Fruit fly (Drosophila melanogaster) whole organism, embryonic: ENCODE results near the gene Coq7.

ENCODE experiments used
- Ada2b ChIP-seq: fragments of 200-800 bp; sonication (Bioruptor generic); IDR thresholded peaks from 2 replicates; pipeline ENCODE4 v1.3.6; 2022; ENCODE audit warnings: missing biosample characterization, missing genetic modification characterization
- Atf3 ChIP-seq: fragments of 200-800 bp; sonication (Bioruptor generic); optimal IDR thresholded peaks from 3 replicates; lab custom pipeline; 2016; ENCODE audit warnings: missing biosample characterization, missing genetic modification characterization
- BEAF-32 ChIP-seq: fragments of 200-800 bp; sonication (Bioruptor generic); optimal IDR thresholded peaks from 3 replicates; lab custom pipeline; 2017; ENCODE audit warnings: missing biosample characterization, missing genetic modification characterization, mild to moderate bottlenecking, moderate library complexity, missing genetic modification reagents
- CG10274 ChIP-seq: fragments of 200-800 bp; sonication (Bioruptor generic); optimal IDR thresholded peaks from 3 replicates; lab custom pipeline; 2017; ENCODE audit warnings: missing biosample characterization, mild to moderate bottlenecking, missing genetic modification characterization
- CG10959 ChIP-seq: fragments of 200-800 bp; sonication (Bioruptor generic); IDR thresholded peaks from 2 replicates; pipeline ENCODE4 v1.3.6; 2022; ENCODE audit warnings: missing biosample characterization, missing genetic modification characterization
- CG13424 ChIP-seq: fragments of 200-800 bp; sonication (Bioruptor generic); optimal IDR thresholded peaks from 2 replicates; lab custom pipeline; 2019; ENCODE audit warnings: missing biosample characterization, mild to moderate bottlenecking, missing genetic modification characterization, moderate library complexity
- CG15073 ChIP-seq: fragments of 200-800 bp; sonication (Bioruptor generic); optimal IDR thresholded peaks from 2 replicates; lab custom pipeline; 2016; ENCODE audit warnings: missing biosample characterization, missing genetic modification characterization
- CG16863 ChIP-seq: fragments of 200-800 bp; sonication (Bioruptor generic); optimal IDR thresholded peaks from 3 replicates; lab custom pipeline; 2016; ENCODE audit warnings: missing biosample characterization, missing genetic modification characterization
- CG2116 ChIP-seq: fragments of 200-800 bp; sonication (Bioruptor generic); optimal IDR thresholded peaks from 3 replicates; lab custom pipeline; 2018; ENCODE audit warnings: missing biosample characterization, mild to moderate bottlenecking, missing genetic modification characterization
- CG31388 ChIP-seq: fragments of 200-800 bp; sonication (Bioruptor generic); optimal IDR thresholded peaks from 2 replicates; lab custom pipeline; 2016; ENCODE audit warnings: missing biosample characterization, missing genetic modification characterization
- CG3163 ChIP-seq: fragments of 200-800 bp; sonication (Bioruptor generic); optimal IDR thresholded peaks from 3 replicates; lab custom pipeline; 2016; ENCODE audit warnings: missing biosample characterization, missing genetic modification characterization
- CG3995 ChIP-seq: fragments of 200-800 bp; sonication (Bioruptor generic); optimal IDR thresholded peaks from 3 replicates; lab custom pipeline; 2016; ENCODE audit warnings: missing biosample characterization, missing genetic modification characterization
- CG5180 ChIP-seq: fragments of 200-800 bp; sonication (Bioruptor generic); optimal IDR thresholded peaks from 3 replicates; lab custom pipeline; 2017; ENCODE audit warnings: missing biosample characterization, missing genetic modification characterization, mild to moderate bottlenecking, moderate library complexity, missing genetic modification reagents
- CG5953 ChIP-seq: fragments of 200-800 bp; sonication (Bioruptor generic); IDR thresholded peaks from 2 replicates; pipeline ENCODE4 v1.3.6; 2022; ENCODE audit warnings: missing biosample characterization, missing genetic modification characterization
- CG6689 ChIP-seq: fragments of 200-800 bp; sonication (Bioruptor generic); IDR thresholded peaks from 2 replicates; pipeline ENCODE4 v1.3.6; 2022; ENCODE audit warnings: missing biosample characterization, missing genetic modification characterization
- CG7357 ChIP-seq: fragments of 200-800 bp; sonication (Bioruptor generic); IDR thresholded peaks from 3 replicates; pipeline ENCODE4 v1.3.6; 2022; ENCODE audit warnings: missing biosample characterization, missing genetic modification characterization
- CG7928 ChIP-seq: fragments of 200-800 bp; sonication (Bioruptor generic); optimal IDR thresholded peaks from 2 replicates; lab custom pipeline; 2017; ENCODE audit warnings: missing biosample characterization, mild to moderate bottlenecking, missing genetic modification characterization
- CG7987 ChIP-seq: fragments of 200-800 bp; sonication (Bioruptor generic); optimal IDR thresholded peaks from 2 replicates; lab custom pipeline; 2018; ENCODE audit warnings: missing biosample characterization, mild to moderate bottlenecking, missing genetic modification characterization, moderate library complexity
- CG8089 ChIP-seq: fragments of 200-800 bp; sonication (Bioruptor generic); optimal IDR thresholded peaks from 3 replicates; lab custom pipeline; 2016; ENCODE audit warnings: missing biosample characterization, missing genetic modification characterization
- CG8478 ChIP-seq: fragments of >200 bp; optimal IDR thresholded peaks from 2 replicates; lab custom pipeline; 2018
- CG9727 ChIP-seq: fragments of 200-800 bp; sonication (Bioruptor generic); optimal IDR thresholded peaks from 3 replicates; lab custom pipeline; 2017; ENCODE audit warnings: missing biosample characterization, mild to moderate bottlenecking, missing genetic modification characterization
- Camta ChIP-seq: fragments of 200-800 bp; sonication (Bioruptor generic); optimal IDR thresholded peaks from 2 replicates; lab custom pipeline; 2016; ENCODE audit warnings: missing biosample characterization, missing genetic modification characterization
- CkIIα-i1 ChIP-seq: fragments of 200-800 bp; sonication (Bioruptor generic); IDR thresholded peaks from 2 replicates; pipeline ENCODE4 v1.3.6; 2022; ENCODE audit warnings: missing biosample characterization, missing genetic modification characterization
- ERR ChIP-seq: fragments of 200-800 bp; sonication (Bioruptor generic); optimal IDR thresholded peaks from 2 replicates; lab custom pipeline; 2016; ENCODE audit warnings: missing biosample characterization, missing genetic modification characterization
- HLH4C ChIP-seq: fragments of 200-800 bp; sonication (Bioruptor generic); IDR thresholded peaks from 3 replicates; pipeline ENCODE4 v1.3.6; 2022; ENCODE audit warnings: missing biosample characterization, missing genetic modification characterization; ENCODE audit not compliant: partially characterized antibody
- Lhr ChIP-seq: fragments of 200-800 bp; sonication (Bioruptor generic); optimal IDR thresholded peaks from 3 replicates; lab custom pipeline; 2017; ENCODE audit warnings: mild to moderate bottlenecking, missing biosample characterization, missing genetic modification reagents, missing genetic modification characterization
- Mes4 ChIP-seq: fragments of 200-800 bp; sonication (Bioruptor generic); optimal IDR thresholded peaks from 2 replicates; lab custom pipeline; 2016; ENCODE audit warnings: missing biosample characterization, missing genetic modification characterization
- Poxn ChIP-seq: fragments of 200-800 bp; sonication (Bioruptor generic); IDR thresholded peaks from 2 replicates; pipeline ENCODE4 v1.3.6; 2022; ENCODE audit warnings: missing biosample characterization, missing genetic modification characterization
- TFAM ChIP-seq: fragments of 200-800 bp; sonication (Bioruptor generic); optimal IDR thresholded peaks from 2 replicates; lab custom pipeline; 2017; ENCODE audit warnings: missing biosample characterization, missing genetic modification characterization, inconsistent platforms
- Xrp1 ChIP-seq: fragments of 200-800 bp; sonication (Bioruptor generic); IDR thresholded peaks from 2 replicates; pipeline ENCODE4 v1.3.6; 2022; ENCODE audit warnings: missing biosample characterization, missing genetic modification characterization
- ac ChIP-seq: fragments of 200-800 bp; sonication (Bioruptor generic); optimal IDR thresholded peaks from 3 replicates; lab custom pipeline; 2017; ENCODE audit warnings: missing biosample characterization, mild to moderate bottlenecking, missing genetic modification characterization
- ap ChIP-seq: fragments of 200-800 bp; sonication (Bioruptor generic); IDR thresholded peaks from 2 replicates; pipeline ENCODE4 v1.3.6; 2022; ENCODE audit warnings: missing biosample characterization, missing genetic modification characterization
- ato ChIP-seq: fragments of 200-800 bp; sonication (Bioruptor generic); IDR thresholded peaks from 2 replicates; pipeline ENCODE4 v1.3.6; 2022; ENCODE audit warnings: missing biosample characterization, missing genetic modification characterization; ENCODE audit not compliant: partially characterized antibody
- bab2 ChIP-seq: fragments of 200-800 bp; sonication (Bioruptor generic); optimal IDR thresholded peaks from 2 replicates; lab custom pipeline; 2016; ENCODE audit warnings: missing biosample characterization, missing genetic modification characterization
- cato ChIP-seq: fragments of 200-800 bp; sonication (Bioruptor generic); optimal IDR thresholded peaks from 2 replicates; lab custom pipeline; 2016; ENCODE audit warnings: missing biosample characterization, missing genetic modification characterization, borderline replicate concordance
- ci ChIP-seq: fragments of 200-800 bp; sonication (Bioruptor generic); IDR thresholded peaks from 3 replicates; pipeline ENCODE4 v1.3.6; 2022; ENCODE audit warnings: missing biosample characterization, missing genetic modification characterization
- crp ChIP-seq, 2 experiments: fragments of 200-800 bp; sonication (Bioruptor generic); optimal IDR thresholded peaks; 2 replicates in 1 of 2; 3 replicates in 1 of 2; lab custom pipeline; 2017; ENCODE audit warnings: missing biosample characterization in 2 of 2, missing genetic modification characterization in 2 of 2, mild to moderate bottlenecking in 1 of 2, moderate library complexity in 1 of 2
- cwo ChIP-seq: fragments of 200-800 bp; sonication (Bioruptor generic); optimal IDR thresholded peaks from 3 replicates; lab custom pipeline; 2017; ENCODE audit warnings: missing biosample characterization, missing genetic modification characterization, mild to moderate bottlenecking, moderate library complexity, missing genetic modification reagents
- danr ChIP-seq: fragments of 200-800 bp; sonication (Bioruptor generic); IDR thresholded peaks from 2 replicates; pipeline ENCODE4 v1.3.6; 2022; ENCODE audit warnings: missing biosample characterization, missing genetic modification characterization
- inv ChIP-seq: fragments of 200-800 bp; sonication (Bioruptor generic); IDR thresholded peaks from 2 replicates; pipeline ENCODE4 v1.3.6; 2022; ENCODE audit warnings: missing biosample characterization, missing genetic modification characterization; ENCODE audit not compliant: partially characterized antibody
- jing ChIP-seq: fragments of 200-800 bp; sonication (Bioruptor generic); optimal IDR thresholded peaks from 2 replicates; lab custom pipeline; 2018; ENCODE audit warnings: missing biosample characterization, mild to moderate bottlenecking, missing genetic modification characterization
- jumu ChIP-seq: fragments of 200-800 bp; sonication (Bioruptor generic); optimal IDR thresholded peaks from 3 replicates; lab custom pipeline; 2016; ENCODE audit warnings: missing biosample characterization, missing genetic modification characterization
- ken ChIP-seq: fragments of 200-800 bp; sonication (Bioruptor generic); IDR thresholded peaks from 3 replicates; pipeline ENCODE4 v1.3.6; 2022; ENCODE audit warnings: missing biosample characterization, missing genetic modification characterization
- maf-S ChIP-seq: fragments of 200-800 bp; sonication (Bioruptor generic); optimal IDR thresholded peaks from 2 replicates; lab custom pipeline; 2016; ENCODE audit warnings: missing biosample characterization, missing genetic modification characterization
- mirr ChIP-seq: fragments of 200-800 bp; sonication (Bioruptor generic); optimal IDR thresholded peaks from 3 replicates; lab custom pipeline; 2018; ENCODE audit warnings: missing biosample characterization, mild to moderate bottlenecking, missing genetic modification characterization
- pfk ChIP-seq: fragments of 200-800 bp; sonication (Bioruptor generic); optimal IDR thresholded peaks from 2 replicates; lab custom pipeline; 2018; ENCODE audit warnings: missing biosample characterization, mild to moderate bottlenecking, missing genetic modification characterization, moderate library complexity
- pzg ChIP-seq: fragments of 200-800 bp; sonication (Bioruptor generic); optimal IDR thresholded peaks from 3 replicates; lab custom pipeline; 2018; ENCODE audit warnings: missing biosample characterization, mild to moderate bottlenecking, missing genetic modification characterization, moderate library complexity
- ranshi ChIP-seq: fragments of 200-800 bp; sonication (Bioruptor generic); IDR thresholded peaks from 2 replicates; pipeline ENCODE4 v1.3.6; 2022; ENCODE audit warnings: missing biosample characterization, missing genetic modification characterization
- slou ChIP-seq: fragments of 200-800 bp; sonication (Bioruptor generic); optimal IDR thresholded peaks from 3 replicates; lab custom pipeline; 2016; ENCODE audit warnings: missing biosample characterization, missing genetic modification characterization
- tll ChIP-seq, 2 experiments: fragments of 200-800 bp in 1 of 2; fragments of >200 bp in 1 of 2; sonication (Bioruptor generic) in 1 of 2; optimal IDR thresholded peaks; 2 replicates each; lab custom pipeline; 2017 to 2019; ENCODE audit warnings: missing biosample characterization in 2 of 2, missing genetic modification characterization in 2 of 2, mild to moderate bottlenecking in 1 of 2, moderate library complexity in 1 of 2
- zf30C ChIP-seq: fragments of 200-800 bp; sonication (Bioruptor generic); optimal IDR thresholded peaks from 3 replicates; lab custom pipeline; 2018; ENCODE audit warnings: missing biosample characterization, mild to moderate bottlenecking, missing genetic modification characterization

The Coq7 gene

dm6 chrX:6803312-6803794, 32.3 kb downstream of the Coq7 start, which contains the start of the genes C3G and pod1 (continued):
- TF ChIP-seq CG5953 (GFP tag; lab: Robert Waterston, UW) (no peak), CG8089 (GFP tag; lab: Kevin White, UChicago) (no peak), BEAF-32 (peak; percentile 99), CG16863 (GFP tag; lab: Kevin White, UChicago) (no peak), CG15073 (GFP tag; lab: Kevin White, UChicago) (no peak), TFAM (GFP tag; lab: Kevin White, UChicago) (no peak), HLH4C (GFP tag; lab: Robert Waterston, UW) (peak; percentile 98), danr (GFP tag; lab: Robert Waterston, UW) (no peak), maf-S (no peak), Poxn (GFP tag; lab: Robert Waterston, UW) (no peak), CG9727 (GFP tag; lab: Kevin White, UChicago) (no peak), ERR (GFP tag; lab: Kevin White, UChicago) (peak; percentile 6), CG3163 (no peak), crp (GFP tag; optimal IDR thresholded peaks at IDR 0.05; lab: Kevin White, UChicago) (peak in 1 of 2 experiments; percentile 26), cwo (no peak), Atf3 (GFP tag; lab: Kevin White, UChicago) (no peak), CG5180 (GFP tag; lab: Kevin White, UChicago) (no peak), CG13424 (peak; percentile 16), ranshi (GFP tag; lab: Robert Waterston, UW) (no peak), ap (GFP tag; lab: Robert Waterston, UW) (no peak), Camta (GFP tag; lab: Kevin White, UChicago) (no peak), ac (GFP tag; lab: Kevin White, UChicago) (no peak), jumu (GFP tag; lab: Kevin White, UChicago) (peak; percentile 42), mirr (peak; percentile 15), Ada2b (no peak), inv (peak; percentile 98), CG10274 (GFP tag; lab: Kevin White, UChicago) (no peak), CG7928 (GFP tag; lab: Kevin White, UChicago) (peak; percentile 6), CG31388 (GFP tag; lab: Kevin White, UChicago) (no peak), ken (GFP tag; lab: Robert Waterston, UW) (peak; percentile 61; the same call in 2 of the 3 replicates), Mes4 (GFP tag; lab: Kevin White, UChicago) (no peak), jing (GFP tag; lab: Kevin White, UChicago) (no peak), Xrp1 (GFP tag; lab: Robert Waterston, UW) (no peak), Lhr (GFP tag; lab: Kevin White, UChicago) (peak; percentile 36), zf30C (GFP tag; lab: Kevin White, UChicago) (no peak), ci (no peak), CkIIα-i1 (GFP tag; lab: Robert Waterston, UW) (no peak), ato (peak; percentile 96), tll (GFP tag; optimal IDR thresholded peaks at IDR 0.05; lab: Kevin White, UChicago) (no peak), pzg (GFP tag; lab: Kevin White, UChicago) (peak; percentile 96), CG6689 (GFP tag; lab: Robert Waterston, UW) (no peak), CG2116 (GFP tag; lab: Kevin White, UChicago) (peak; percentile 84), slou (peak; percentile 22), CG10959 (GFP tag; lab: Robert Waterston, UW) (no peak), CG3995 (GFP tag; lab: Kevin White, UChicago) (peak; percentile 92), CG8478 (no peak), CG7357 (GFP tag; lab: Robert Waterston, UW) (no peak), cato (GFP tag; lab: Kevin White, UChicago) (no peak), pfk (GFP tag; lab: Kevin White, UChicago) (no peak), CG7987 (peak; percentile 5), bab2 (GFP tag; lab: Kevin White, UChicago) (no peak)
